Worm (Caenorhabditis elegans): Measurements from ENCODE around the gene C47E12.13.

Gene C47E12.13

DNA sequence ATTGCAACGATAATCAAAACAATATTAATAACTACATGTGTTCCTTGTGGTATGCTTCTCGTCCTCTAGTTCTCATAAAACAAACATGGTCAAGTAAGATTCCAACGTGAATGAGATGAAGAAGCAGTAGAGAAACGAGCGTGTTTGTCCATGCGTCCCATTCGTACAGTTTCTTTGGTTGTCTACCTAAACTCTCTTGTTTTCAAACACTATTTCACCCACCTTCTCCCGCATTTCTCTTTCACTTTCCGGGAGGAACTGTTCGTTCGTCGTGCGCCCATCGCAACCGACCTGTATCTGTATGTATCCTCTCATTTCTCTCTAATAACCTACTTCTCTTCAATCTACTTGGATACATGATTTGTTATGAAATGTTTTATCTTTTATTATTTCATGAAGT lies 1.1 kb upstream of the C47E12.13 start (continued):
- peak; percentile 54 for TF ChIP-seq mxl-3 (GFP tag; optimal IDR thresholded peaks at IDR 0.05)

DNA sequence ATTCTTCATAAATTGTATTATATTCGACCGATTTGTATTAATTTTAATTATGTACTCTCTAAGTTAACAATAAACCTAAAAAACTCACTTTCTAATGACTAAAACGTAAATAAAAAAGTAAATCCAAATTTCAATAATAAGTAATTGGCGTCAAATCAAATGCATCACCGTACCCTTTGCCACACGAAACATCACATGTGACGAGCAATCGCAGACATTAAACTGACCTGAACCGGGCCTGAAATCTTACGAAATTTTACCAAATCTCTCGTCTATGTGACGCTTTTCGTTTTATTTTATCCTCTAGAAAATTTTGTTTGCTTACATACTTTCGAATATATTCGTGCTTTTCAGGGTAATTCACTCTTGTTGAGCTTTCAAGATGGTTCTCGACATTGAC lies 3.3 kb downstream of the C47E12.13 start, which contains the start of the genes C47E12.2 and sars-1:
C47E12.2 (minus strand) TSS at position 131 of the 400 bp plus-strand sequence.
sars-1 (plus strand) TSS at position 355 of the 400 bp plus-strand sequence.
- TF ChIP-seq daf-12 (tag; optimal IDR thresholded peaks at IDR 0.05) = no peak
- TF ChIP-seq mes-2 (tag; optimal IDR thresholded peaks at IDR 0.05; ENCODE audit: poor library complexity, severe bottlenecking) = peak; percentile 44
- TF ChIP-seq ama-1 (optimal IDR thresholded peaks at IDR 0.05) = no peak
- TF ChIP-seq lin-39 (tag; optimal IDR thresholded peaks at IDR 0.05) = no peak
- no peak for TF ChIP-seq dmd-8 (GFP tag; IDR thresholded peaks at IDR 0.05)
- TF ChIP-seq dmd-9 (GFP tag; IDR thresholded peaks at IDR 0.05) = no peak
- peak in 1 of 2 experiments; percentile 90 for TF ChIP-seq lsy-2 (tag; optimal IDR thresholded peaks at IDR 0.05)
- peak; percentile 86 for TF ChIP-seq zip-2 (tag; optimal IDR thresholded peaks at IDR 0.05)
- no peak for TF ChIP-seq madf-5 (GFP tag; IDR thresholded peaks at IDR 0.05)

DNA sequence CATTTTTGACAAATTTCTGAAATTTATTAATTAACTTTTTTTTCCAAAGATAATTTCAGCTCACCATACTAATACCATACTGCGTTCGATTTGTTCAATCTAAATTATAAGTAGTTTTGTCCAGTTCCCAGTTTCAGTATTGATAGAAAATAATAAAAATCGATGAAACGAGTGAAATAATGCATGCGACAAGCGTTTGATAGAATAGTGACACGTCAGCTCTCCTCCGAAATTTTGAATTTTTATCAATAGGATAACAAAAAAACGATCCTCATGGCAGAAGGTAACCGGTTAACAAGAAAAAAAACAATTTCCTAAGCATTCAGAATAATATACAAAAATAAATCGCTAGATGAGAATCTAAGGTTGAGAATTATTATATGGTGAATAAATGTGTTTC lies 4.9 kb downstream of the C47E12.13 start, which contains the start of gene C47E12.3:
C47E12.3 (minus strand) TSS at position 101 of the 400 bp plus-strand sequence.
- TF ChIP-seq zip-11 (GFP tag; IDR thresholded peaks at IDR 0.05) = no peak
- no peak for TF ChIP-seq snpc-4 (tag; optimal IDR thresholded peaks at IDR 0.05)
- no peak for TF ChIP-seq hmg-1.1 (GFP tag; IDR thresholded peaks at IDR 0.05)
- TF ChIP-seq R02D3.7 (tag; optimal IDR thresholded peaks at IDR 0.05) = no peak
- no peak for TF ChIP-seq Y75B8A.6 (GFP tag; IDR thresholded peaks at IDR 0.05)
- TF ChIP-seq mes-2 (tag; optimal IDR thresholded peaks at IDR 0.05; ENCODE audit: poor library complexity, severe bottlenecking) = no peak
- TF ChIP-seq nhr-28 (tag; optimal IDR thresholded peaks at IDR 0.05) = no peak
- TF ChIP-seq T20F7.1 (GFP tag; optimal IDR thresholded peaks at IDR 0.05) = no peak

DNA sequence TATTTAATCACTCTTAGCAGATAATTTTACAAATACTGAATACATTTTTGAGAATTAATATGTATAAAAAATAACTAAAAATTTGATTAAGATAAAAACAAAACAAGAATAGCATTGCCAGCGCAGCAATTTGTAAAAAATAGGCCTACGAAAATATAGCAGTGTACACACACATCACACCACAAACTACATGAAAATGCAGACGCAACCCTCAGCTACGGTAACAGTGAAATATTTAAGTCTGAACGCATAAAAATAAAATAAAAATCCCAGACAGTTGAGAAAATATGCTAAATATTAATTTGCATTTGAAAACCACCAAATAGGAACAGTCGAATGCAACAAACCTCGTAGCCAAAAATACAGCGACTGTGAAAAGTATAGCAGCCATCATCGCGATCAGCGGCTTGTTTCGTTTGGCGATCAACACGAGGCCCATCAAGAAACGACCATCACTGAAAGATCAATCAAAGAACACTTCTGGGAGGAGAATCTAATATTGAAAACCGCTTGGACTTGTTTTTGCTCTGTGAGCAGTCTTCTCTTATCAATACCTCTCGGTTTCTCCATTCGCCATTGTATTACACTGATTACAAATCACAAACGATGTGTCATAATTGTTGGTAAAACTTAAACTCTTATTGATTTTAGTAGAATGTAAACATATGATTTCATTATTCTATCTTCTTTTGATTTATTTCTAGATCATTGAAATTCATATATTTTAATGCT lies 8.0 kb downstream of the C47E12.13 start, which contains the start of gene pyp-1:
pyp-1 (minus strand) TSS at position 439 of the 732 bp plus-strand sequence.
- no peak for TF ChIP-seq aha-1 (tag)
- TF ChIP-seq nhr-28 (tag; optimal IDR thresholded peaks at IDR 0.05) = peak; percentile 67
- TF ChIP-seq ceh-32 (tag; optimal IDR thresholded peaks at IDR 0.05; ENCODE audit: poor library complexity) = no peak
- peak; percentile 6 for TF ChIP-seq pqm-1 (tag; optimal IDR thresholded peaks at IDR 0.05)
- TF ChIP-seq Y48G9A.11 (GFP tag; IDR thresholded peaks at IDR 0.05) = 0 out of 2 replicates have a peak, but pooled peaks have one; percentile 20
- TF ChIP-seq unc-39 (tag; optimal IDR thresholded peaks at IDR 0.05) = no peak
- peak; percentile 42 for TF ChIP-seq lin-38 (GFP tag; IDR thresholded peaks at IDR 0.05)
- TF ChIP-seq hlh-30 (tag; optimal IDR thresholded peaks at IDR 0.05; ENCODE audit: insufficient read depth) = peak; percentile 30
- TF ChIP-seq daf-16 (GFP tag; optimal IDR thresholded peaks at IDR 0.05) = peak in 1 of 2 experiments; percentile 68
- peak; percentile 92 for TF ChIP-seq daf-16 (tag; optimal IDR thresholded peaks at IDR 0.05)
- 0 out of 2 replicates have a peak, but pooled peaks have one; percentile 12 for TF ChIP-seq mdt-29 (GFP tag; IDR thresholded peaks at IDR 0.05)
- TF ChIP-seq dpl-1 (GFP tag; optimal IDR thresholded peaks at IDR 0.05) = peak; percentile 5
- TF ChIP-seq zip-2 (tag; optimal IDR thresholded peaks at IDR 0.05) = no peak
- peak; percentile 30 for TF ChIP-seq nhr-11 (tag; optimal IDR thresholded peaks at IDR 0.05)
- no peak for TF ChIP-seq set-16 (GFP tag; IDR thresholded peaks at IDR 0.05)
- no peak for TF ChIP-seq pha-4 (GFP tag; IDR thresholded peaks at IDR 0.05)
- TF ChIP-seq pha-4 (tag; optimal IDR thresholded peaks at IDR 0.05) = peak; percentile 48
- no peak for TF ChIP-seq zfp-2 (tag; optimal IDR thresholded peaks at IDR 0.05)
- TF ChIP-seq dmd-8 (GFP tag; IDR thresholded peaks at IDR 0.05) = no peak
- TF ChIP-seq lsy-2 (tag; optimal IDR thresholded peaks at IDR 0.05) = peak in 1 of 2 experiments; percentile 57
- peak; percentile 67 for TF ChIP-seq hlh-11 (tag; optimal IDR thresholded peaks at IDR 0.05)
- 0 out of 2 replicates have a peak, but pooled peaks have one; percentile 37 for TF ChIP-seq snpc-1.2 (GFP tag; IDR thresholded peaks at IDR 0.05)
- peak in 1 of 2 experiments; percentile 13 for TF ChIP-seq hif-1 (tag; optimal IDR thresholded peaks at IDR 0.05)
- peak; percentile 40 for TF ChIP-seq mes-2 (tag; optimal IDR thresholded peaks at IDR 0.05; ENCODE audit: poor library complexity, severe bottlenecking)
- peak; percentile 74 for TF ChIP-seq dve-1 (tag; optimal IDR thresholded peaks at IDR 0.05; ENCODE audit: insufficient read depth)
- peak; percentile 9 for TF ChIP-seq unc-130 (GFP tag; optimal IDR thresholded peaks at IDR 0.05)
- peak in 1 of 2 experiments; percentile 32 for TF ChIP-seq mdl-1 (tag; optimal IDR thresholded peaks at IDR 0.05)
- TF ChIP-seq rbr-2 (tag; optimal IDR thresholded peaks at IDR 0.05) = no peak
- TF ChIP-seq mep-1 (tag; optimal IDR thresholded peaks at IDR 0.05) = peak; percentile 9
- 0 out of 2 replicates have a peak, but pooled peaks have one; percentile 4 for TF ChIP-seq arid-1 (GFP tag; conservative IDR thresholded peaks at IDR 0.05)
